Fruit fly (Drosophila melanogaster): ENCODE data around the gene mRpS35.

The mRpS35 gene

dm6 chr3L:2809767-2810166, 29.1 kb downstream of the mRpS35 start:
- TF ChIP-seq Crg-1 (GFP tag; optimal IDR thresholded peaks at IDR 0.05) (no peak), kay (GFP tag; ENCODE audit: borderline replicate concordance) (peak; percentile 45)

dm6 chr3L:2816655-2817054, 36.0 kb downstream of the mRpS35 start:
- TF ChIP-seq CG7101 (tag; optimal IDR thresholded peaks at IDR 0.05) (no peak), Crg-1 (GFP tag; optimal IDR thresholded peaks at IDR 0.05) (no peak), cic (GFP tag; optimal IDR thresholded peaks at IDR 0.05) (no peak), Mnt (GFP tag; optimal IDR thresholded peaks at IDR 0.05) (no peak), pad (GFP tag; optimal IDR thresholded peaks at IDR 0.05) (no peak)

dm6 chr3L:2817872-2818271, 37.2 kb downstream of the mRpS35 start:
- TF ChIP-seq CG7045 (GFP tag; optimal IDR thresholded peaks at IDR 0.05) (no peak), Clk (GFP tag; optimal IDR thresholded peaks at IDR 0.05) (no peak), tj (GFP tag; optimal IDR thresholded peaks at IDR 0.05) (peak; percentile 41), bab1 (GFP tag; optimal IDR thresholded peaks at IDR 0.05) (no peak), CG11617 (GFP tag; optimal IDR thresholded peaks at IDR 0.05) (no peak), kay (GFP tag; ENCODE audit: borderline replicate concordance) (no peak), pad (GFP tag; optimal IDR thresholded peaks at IDR 0.05) (no peak), Hr96 (GFP tag; optimal IDR thresholded peaks at IDR 0.05) (no peak)

dm6 chr3L:2818784-2819183, 38.1 kb downstream of the mRpS35 start:
- TF ChIP-seq toe (GFP tag; optimal IDR thresholded peaks at IDR 0.05) (no peak), Crg-1 (GFP tag; optimal IDR thresholded peaks at IDR 0.05) (no peak), CG12768 (GFP tag; optimal IDR thresholded peaks at IDR 0.05) (no peak), CG11617 (GFP tag; optimal IDR thresholded peaks at IDR 0.05) (no peak), tj (GFP tag; optimal IDR thresholded peaks at IDR 0.05) (no peak), bab1 (GFP tag; optimal IDR thresholded peaks at IDR 0.05) (no peak), Mnt (GFP tag; optimal IDR thresholded peaks at IDR 0.05) (no peak), Clk (GFP tag; optimal IDR thresholded peaks at IDR 0.05) (no peak), pad (GFP tag; optimal IDR thresholded peaks at IDR 0.05) (no peak), CG33017 (tag; optimal IDR thresholded peaks at IDR 0.05) (no peak)

dm6 chr3L:2819687-2820086, 39.0 kb downstream of the mRpS35 start:
- TF ChIP-seq CG7101 (tag; optimal IDR thresholded peaks at IDR 0.05) (no peak), CG7045 (GFP tag; optimal IDR thresholded peaks at IDR 0.05) (no peak), Hr96 (GFP tag; optimal IDR thresholded peaks at IDR 0.05) (no peak), cic (GFP tag; optimal IDR thresholded peaks at IDR 0.05) (no peak), toe (GFP tag; optimal IDR thresholded peaks at IDR 0.05) (no peak), pad (GFP tag; optimal IDR thresholded peaks at IDR 0.05) (no peak), tj (GFP tag; optimal IDR thresholded peaks at IDR 0.05) (no peak), CG33017 (tag; optimal IDR thresholded peaks at IDR 0.05) (no peak), kay (GFP tag; ENCODE audit: borderline replicate concordance) (no peak), Crg-1 (GFP tag; optimal IDR thresholded peaks at IDR 0.05) (no peak), CG12768 (GFP tag; optimal IDR thresholded peaks at IDR 0.05) (no peak), CG5204 (GFP tag; optimal IDR thresholded peaks at IDR 0.05) (no peak), bab1 (GFP tag; optimal IDR thresholded peaks at IDR 0.05) (no peak), cnc (optimal IDR thresholded peaks at IDR 0.05) (no peak), CG1620 (GFP tag; optimal IDR thresholded peaks at IDR 0.05) (no peak)

- peak; percentile 72 for TF ChIP-seq kay (GFP tag; ENCODE audit: borderline replicate concordance)
- no peak for TF ChIP-seq CG7045 (GFP tag; optimal IDR thresholded peaks at IDR 0.05)
Observed at dm6 chr3L:2820275-2820674, 39.6 kb downstream of the mRpS35 start.

dm6 chr3L:2820930-2821505, 40.3 kb downstream of the mRpS35 start:
- peak; percentile 25 for TF ChIP-seq CG11617 (GFP tag; optimal IDR thresholded peaks at IDR 0.05)
- TF ChIP-seq Mnt (GFP tag; optimal IDR thresholded peaks at IDR 0.05), result peak; percentile 71
- TF ChIP-seq cic (GFP tag; optimal IDR thresholded peaks at IDR 0.05), result peak; percentile 98
- peak; percentile 30 for TF ChIP-seq Hr96 (GFP tag; optimal IDR thresholded peaks at IDR 0.05)
- peak; percentile 12 for TF ChIP-seq CG7101 (tag; optimal IDR thresholded peaks at IDR 0.05)
- peak; percentile 51 for TF ChIP-seq tj (GFP tag; optimal IDR thresholded peaks at IDR 0.05)
- TF ChIP-seq CG33017 (tag; optimal IDR thresholded peaks at IDR 0.05), result peak; percentile 42
- TF ChIP-seq CG12768 (GFP tag; optimal IDR thresholded peaks at IDR 0.05), result no peak
- TF ChIP-seq pad (GFP tag; optimal IDR thresholded peaks at IDR 0.05), result peak; percentile 13
- TF ChIP-seq toe (GFP tag; optimal IDR thresholded peaks at IDR 0.05), result no peak
- no peak for TF ChIP-seq CG14711 (tag; optimal IDR thresholded peaks at IDR 0.05)
- peak; percentile 49 for TF ChIP-seq CG7045 (GFP tag; optimal IDR thresholded peaks at IDR 0.05)
- TF ChIP-seq Crg-1 (GFP tag; optimal IDR thresholded peaks at IDR 0.05), result no peak

dm6 chr3L:2822955-2823354, 42.3 kb downstream of the mRpS35 start:
- TF ChIP-seq CG14711 (tag; optimal IDR thresholded peaks at IDR 0.05) (peak; percentile 12), kay (GFP tag; ENCODE audit: borderline replicate concordance) (peak; percentile 78), toe (GFP tag; optimal IDR thresholded peaks at IDR 0.05) (no peak), CG5204 (GFP tag; optimal IDR thresholded peaks at IDR 0.05) (peak; percentile 26)

Data from whole organism, adult.